Worm (Caenorhabditis elegans): ENCODE data around the gene trm-2A.

DNA sequence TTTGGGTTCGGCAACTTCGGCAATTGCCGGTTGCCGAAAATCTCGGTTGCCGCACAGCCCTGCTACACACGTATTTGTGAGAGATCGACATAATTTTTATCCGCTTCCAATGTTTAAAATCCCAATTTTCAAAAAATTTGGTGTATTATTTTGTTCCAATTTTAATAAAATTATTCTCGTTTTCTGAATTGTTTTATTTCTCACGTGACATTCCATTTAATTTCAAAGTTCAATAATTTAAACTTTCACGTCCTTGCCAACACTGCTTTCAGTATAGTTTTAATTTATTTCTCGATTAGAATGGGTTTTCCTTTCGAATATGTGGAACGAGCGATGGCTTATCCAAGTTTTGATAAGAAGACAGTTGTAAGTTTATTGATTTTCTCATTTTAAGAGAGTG is 48.2 kb upstream of the trm-2A start, which contains the start of gene K09C6.2:
- TF ChIP-seq W03F9.2 (tag; optimal IDR thresholded peaks at IDR 0.05) = no peak
- no peak for TF ChIP-seq him-1 (tag; optimal IDR thresholded peaks at IDR 0.05)
- no peak for TF ChIP-seq dao-5 (tag; optimal IDR thresholded peaks at IDR 0.05)
